Fruit fly (Drosophila melanogaster): ENCODE measurements around the gene Dora.

dm6 chrX:18925685-18926371 is 62.1 kb downstream of the Dora start:
- TF ChIP-seq h (optimal IDR thresholded peaks at IDR 0.05) (no peak), Sin3A (optimal IDR thresholded peaks at IDR 0.05) (no peak), psq (optimal IDR thresholded peaks at IDR 0.05) (no peak)

All from Kc167 (cell line).